Fruit fly (Drosophila melanogaster) whole organism, embryonic: ENCODE data around the gene Tim9b.

Experiments
- Antp ChIP-seq: fragments of 200-800 bp; sonication (Bioruptor generic); optimal IDR thresholded peaks from 3 replicates; lab custom pipeline; 2016; ENCODE audit warnings: missing biosample characterization, missing genetic modification characterization
- Atf3 ChIP-seq: fragments of 200-800 bp; sonication (Bioruptor generic); optimal IDR thresholded peaks from 3 replicates; lab custom pipeline; 2016; ENCODE audit warnings: missing biosample characterization, missing genetic modification characterization
- CG10654 ChIP-seq: fragments of 200-800 bp; sonication (Bioruptor generic); optimal IDR thresholded peaks from 2 replicates; lab custom pipeline; 2016; ENCODE audit warnings: missing biosample characterization, missing genetic modification characterization
- CG11723 ChIP-seq: fragments of 200-800 bp; sonication (Bioruptor generic); optimal IDR thresholded peaks from 2 replicates; lab custom pipeline; 2017; ENCODE audit warnings: missing biosample characterization, mild to moderate bottlenecking, missing genetic modification characterization
- CG12769 ChIP-seq: fragments of 200-800 bp; sonication (Bioruptor generic); optimal IDR thresholded peaks from 2 replicates; lab custom pipeline; 2019; ENCODE audit warnings: missing biosample characterization, mild to moderate bottlenecking, missing genetic modification characterization, moderate library complexity
- CG13123 ChIP-seq: fragments of 200-800 bp; sonication (Bioruptor generic); optimal IDR thresholded peaks from 2 replicates; lab custom pipeline; 2016; ENCODE audit warnings: missing biosample characterization, missing genetic modification characterization
- CG14667 ChIP-seq: fragments of 200-800 bp; sonication (Bioruptor generic); IDR thresholded peaks from 2 replicates; pipeline ENCODE4 v1.3.6; 2022; ENCODE audit warnings: missing biosample characterization, missing genetic modification characterization
- CG1529 ChIP-seq: fragments of 200-800 bp; sonication (Bioruptor generic); optimal IDR thresholded peaks from 3 replicates; lab custom pipeline; 2018; ENCODE audit warnings: missing biosample characterization, missing genetic modification characterization
- CG16779 ChIP-seq: fragments of 200-800 bp; sonication (Bioruptor generic); IDR thresholded peaks from 2 replicates; pipeline ENCODE4 v1.3.6; 2022; ENCODE audit warnings: missing biosample characterization, missing genetic modification characterization
- CG17186 ChIP-seq: fragments of 200-800 bp; sonication (Bioruptor generic); optimal IDR thresholded peaks from 3 replicates; lab custom pipeline; 2017; ENCODE audit warnings: missing biosample characterization, missing genetic modification reagents, missing genetic modification characterization
- CG17328 ChIP-seq: fragments of 200-800 bp; sonication (Bioruptor generic); IDR thresholded peaks from 2 replicates; pipeline ENCODE4 v1.3.6; 2022; ENCODE audit warnings: missing biosample characterization, missing genetic modification characterization
- CG31224 ChIP-seq: fragments of 200-800 bp; sonication (Bioruptor generic); IDR thresholded peaks from 2 replicates; pipeline ENCODE4 v1.3.6; 2022; ENCODE audit warnings: missing biosample characterization, missing genetic modification characterization
- CG43689 ChIP-seq: fragments of 200-800 bp; sonication (Bioruptor generic); IDR thresholded peaks from 2 replicates; pipeline ENCODE4 v1.3.6; 2022; ENCODE audit warnings: missing biosample characterization, missing genetic modification characterization
- CG5245 ChIP-seq: fragments of 200-800 bp; sonication (Bioruptor generic); optimal IDR thresholded peaks from 3 replicates; lab custom pipeline; 2016; ENCODE audit warnings: missing biosample characterization, missing genetic modification characterization
- CG6654 ChIP-seq: fragments of 200-800 bp; sonication (Bioruptor generic); optimal IDR thresholded peaks from 2 replicates; lab custom pipeline; 2017; ENCODE audit warnings: missing biosample characterization, mild to moderate bottlenecking, missing genetic modification characterization
- CG9932 ChIP-seq: fragments of 200-800 bp; sonication (Bioruptor generic); IDR thresholded peaks from 2 replicates; pipeline ENCODE4 v1.3.6; 2022; ENCODE audit warnings: missing biosample characterization, missing genetic modification characterization
- Dp ChIP-seq: fragments of 200-800 bp; sonication (Bioruptor generic); optimal IDR thresholded peaks from 2 replicates; lab custom pipeline; 2018; ENCODE audit warnings: missing biosample characterization, mild to moderate bottlenecking, missing genetic modification characterization, moderate library complexity
- E2f1 ChIP-seq: fragments of 200-800 bp; sonication (Bioruptor generic); IDR thresholded peaks from 2 replicates; pipeline ENCODE4 v1.3.6; 2022; ENCODE audit warnings: missing biosample characterization, missing genetic modification characterization
- Eip74EF ChIP-seq, 2 experiments: fragments of 200-800 bp in 1 of 2; fragments of >200 bp in 1 of 2; sonication (Bioruptor generic) in 1 of 2; optimal IDR thresholded peaks; 2 replicates each; lab custom pipeline; 2017 to 2019; ENCODE audit warnings: missing biosample characterization in 2 of 2, missing genetic modification characterization in 2 of 2, mild to moderate bottlenecking in 1 of 2, moderate library complexity in 1 of 2
- Fer2 ChIP-seq: fragments of 200-800 bp; sonication (Bioruptor generic); optimal IDR thresholded peaks from 2 replicates; lab custom pipeline; 2018; ENCODE audit warnings: missing biosample characterization, mild to moderate bottlenecking, missing genetic modification characterization, moderate library complexity
- HHEX ChIP-seq: fragments of 200-800 bp; sonication (Bioruptor generic); optimal IDR thresholded peaks from 3 replicates; lab custom pipeline; 2017; ENCODE audit warnings: missing biosample characterization, mild to moderate bottlenecking, missing genetic modification characterization, missing genetic modification reagents
- Hmx ChIP-seq: fragments of 200-800 bp; sonication (Bioruptor generic); optimal IDR thresholded peaks from 2 replicates; lab custom pipeline; 2016; ENCODE audit warnings: missing biosample characterization, missing genetic modification characterization
- Max ChIP-seq: fragments of 200-800 bp; sonication (Bioruptor generic); optimal IDR thresholded peaks from 2 replicates; lab custom pipeline; 2016; ENCODE audit warnings: missing biosample characterization, mild to moderate bottlenecking, missing genetic modification characterization
- NfI ChIP-seq: fragments of 200-800 bp; sonication (Bioruptor generic); optimal IDR thresholded peaks from 3 replicates; lab custom pipeline; 2018; ENCODE audit warnings: missing biosample characterization, mild to moderate bottlenecking, missing genetic modification characterization, moderate library complexity
- Oaz ChIP-seq: fragments of 200-800 bp; sonication (Bioruptor generic); IDR thresholded peaks from 2 replicates; pipeline ENCODE4 v1.3.6; 2022; ENCODE audit warnings: missing biosample characterization, missing genetic modification characterization
- Sox100B ChIP-seq: fragments of 200-800 bp; sonication (Bioruptor generic); optimal IDR thresholded peaks from 3 replicates; lab custom pipeline; 2018; ENCODE audit warnings: missing biosample characterization, mild to moderate bottlenecking, missing genetic modification characterization
- dan ChIP-seq: fragments of 200-800 bp; sonication (Bioruptor generic); IDR thresholded peaks from 2 replicates; pipeline ENCODE4 v1.3.6; 2022; ENCODE audit warnings: missing biosample characterization, missing genetic modification characterization
- dimm ChIP-seq: fragments of 200-800 bp; sonication (Bioruptor generic); IDR thresholded peaks from 2 replicates; pipeline ENCODE4 v1.3.6; 2022; ENCODE audit warnings: missing biosample characterization, missing genetic modification characterization
- fd96Cb ChIP-seq: fragments of 200-800 bp; sonication (Bioruptor generic); optimal IDR thresholded peaks from 2 replicates; lab custom pipeline; 2018; ENCODE audit warnings: missing biosample characterization, mild to moderate bottlenecking, missing genetic modification characterization, moderate library complexity
- ftz-f1 ChIP-seq: fragments of 200-800 bp; sonication (Bioruptor generic); optimal IDR thresholded peaks from 2 replicates; lab custom pipeline; 2016; ENCODE audit warnings: missing biosample characterization, missing genetic modification characterization
- gcm ChIP-seq: fragments of 200-800 bp; sonication (Bioruptor generic); optimal IDR thresholded peaks from 2 replicates; lab custom pipeline; 2019; ENCODE audit warnings: missing biosample characterization, mild to moderate bottlenecking, missing genetic modification characterization, moderate library complexity
- insv ChIP-seq, 2 experiments: fragments of 200-800 bp; sonication (Bioruptor generic); optimal IDR thresholded peaks; 3 replicates each; lab custom pipeline; 2016 to 2018; ENCODE audit warnings: missing biosample characterization in 2 of 2, missing genetic modification characterization in 2 of 2
- inv ChIP-seq: fragments of 200-800 bp; sonication (Bioruptor generic); IDR thresholded peaks from 2 replicates; pipeline ENCODE4 v1.3.6; 2022; ENCODE audit warnings: missing biosample characterization, missing genetic modification characterization; ENCODE audit not compliant: partially characterized antibody
- jing ChIP-seq: fragments of 200-800 bp; sonication (Bioruptor generic); optimal IDR thresholded peaks from 2 replicates; lab custom pipeline; 2018; ENCODE audit warnings: missing biosample characterization, mild to moderate bottlenecking, missing genetic modification characterization
- jumu ChIP-seq: fragments of 200-800 bp; sonication (Bioruptor generic); optimal IDR thresholded peaks from 3 replicates; lab custom pipeline; 2016; ENCODE audit warnings: missing biosample characterization, missing genetic modification characterization
- ken ChIP-seq: fragments of 200-800 bp; sonication (Bioruptor generic); IDR thresholded peaks from 3 replicates; pipeline ENCODE4 v1.3.6; 2022; ENCODE audit warnings: missing biosample characterization, missing genetic modification characterization
- lilli ChIP-seq: fragments of 200-800 bp; sonication (Bioruptor generic); optimal IDR thresholded peaks from 3 replicates; lab custom pipeline; 2016; ENCODE audit warnings: missing biosample characterization, missing genetic modification characterization
- nerfin-1 ChIP-seq: fragments of 200-800 bp; sonication (Bioruptor generic); optimal IDR thresholded peaks from 3 replicates; lab custom pipeline; 2019; ENCODE audit warnings: missing biosample characterization, mild to moderate bottlenecking, missing genetic modification characterization, moderate library complexity
- org-1 ChIP-seq: fragments of 200-800 bp; sonication (Bioruptor generic); optimal IDR thresholded peaks from 2 replicates; lab custom pipeline; 2017; ENCODE audit warnings: missing biosample characterization, missing genetic modification characterization
- peb ChIP-seq: fragments of 200-800 bp; sonication (Bioruptor generic); IDR thresholded peaks from 2 replicates; pipeline ENCODE4 v1.3.6; 2022; ENCODE audit warnings: missing biosample characterization, missing genetic modification characterization
- run ChIP-seq: fragments of 200-800 bp; sonication (Bioruptor generic); optimal IDR thresholded peaks from 3 replicates; lab custom pipeline; 2018; ENCODE audit warnings: missing biosample characterization, mild to moderate bottlenecking, missing genetic modification characterization
- scrt ChIP-seq: fragments of 200-800 bp; sonication (Bioruptor generic); optimal IDR thresholded peaks from 2 replicates; lab custom pipeline; 2018; ENCODE audit warnings: missing biosample characterization, mild to moderate bottlenecking, missing genetic modification characterization, moderate library complexity
- slou ChIP-seq: fragments of 200-800 bp; sonication (Bioruptor generic); optimal IDR thresholded peaks from 3 replicates; lab custom pipeline; 2016; ENCODE audit warnings: missing biosample characterization, missing genetic modification characterization
- tll ChIP-seq, 2 experiments: fragments of 200-800 bp in 1 of 2; fragments of >200 bp in 1 of 2; sonication (Bioruptor generic) in 1 of 2; optimal IDR thresholded peaks; 2 replicates each; lab custom pipeline; 2017 to 2019; ENCODE audit warnings: missing biosample characterization in 2 of 2, missing genetic modification characterization in 2 of 2, mild to moderate bottlenecking in 1 of 2, moderate library complexity in 1 of 2
- tna ChIP-seq: fragments of 200-800 bp; sonication (Bioruptor generic); IDR thresholded peaks from 2 replicates; pipeline ENCODE4 v1.3.6; 2022; ENCODE audit warnings: missing biosample characterization, missing genetic modification characterization; ENCODE audit not compliant: partially characterized antibody
- toy ChIP-seq: fragments of 200-800 bp; sonication (Bioruptor generic); IDR thresholded peaks from 2 replicates; pipeline ENCODE4 v1.3.6; 2022; ENCODE audit warnings: missing biosample characterization, missing genetic modification characterization
- ttk ChIP-seq: fragments of 200-800 bp; sonication (Bioruptor generic); IDR thresholded peaks from 2 replicates; pipeline ENCODE4 v2.1.2; 2022; ENCODE audit warnings: missing biosample characterization, missing genetic modification characterization
- tup ChIP-seq: fragments of 200-800 bp; sonication (Bioruptor generic); optimal IDR thresholded peaks from 2 replicates; lab custom pipeline; 2016; ENCODE audit warnings: missing biosample characterization, mild to moderate bottlenecking, missing genetic modification characterization, moderate library complexity
- vnd ChIP-seq: fragments of 200-800 bp; sonication (Bioruptor generic); IDR thresholded peaks from 3 replicates; pipeline ENCODE4 v1.3.6; 2022; ENCODE audit warnings: missing biosample characterization, missing genetic modification characterization; ENCODE audit not compliant: partially characterized antibody
- wek ChIP-seq: fragments of 200-800 bp; sonication (Bioruptor generic); optimal IDR thresholded peaks from 3 replicates; lab custom pipeline; 2018; ENCODE audit warnings: missing biosample characterization, mild to moderate bottlenecking, missing genetic modification characterization, moderate library complexity

Tim9b gene

DNA sequence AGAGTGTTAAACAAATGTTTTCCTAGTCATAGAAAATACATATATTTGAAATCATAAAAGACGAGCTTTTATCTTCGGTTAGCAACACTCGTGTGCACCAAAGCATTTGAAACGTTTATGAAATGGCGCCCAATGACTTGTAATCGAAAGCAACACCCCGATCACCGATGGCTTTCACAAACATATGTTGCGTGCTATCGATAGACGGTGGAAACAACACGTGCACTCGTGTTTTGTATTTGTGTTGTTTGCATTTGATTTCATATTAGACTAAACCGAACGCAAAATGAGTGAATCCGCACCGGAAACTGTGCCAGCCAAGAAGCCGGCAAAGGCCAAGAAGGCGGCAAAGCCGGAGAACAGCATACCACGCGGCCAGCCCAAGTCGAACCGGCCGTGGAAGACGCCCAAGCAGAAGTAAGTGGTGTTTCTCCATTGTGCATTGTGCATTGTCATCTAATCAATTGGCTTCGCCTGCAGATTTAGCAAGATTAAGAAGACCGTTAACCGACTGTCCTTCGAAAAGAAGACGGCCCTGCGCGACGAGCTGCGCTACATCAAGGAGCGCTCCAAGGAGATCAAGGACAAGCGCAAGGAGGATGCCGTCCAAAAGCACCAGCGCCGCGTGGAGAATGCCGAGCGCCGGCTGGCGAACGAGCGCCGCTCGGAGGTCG, 2.2 kb downstream of the Tim9b start, which contains the start of gene CG14210 (continued):
- TF ChIP-seq Dp (GFP tag; lab: Kevin White, UChicago) (peak; percentile 84), CG14667 (GFP tag; lab: Robert Waterston, UW) (no peak), CG10654 (no peak), E2f1 (GFP tag; lab: Robert Waterston, UW) (no peak), Oaz (GFP tag; lab: Robert Waterston, UW) (no peak), CG31224 (GFP tag; lab: Robert Waterston, UW) (no peak), ftz-f1 (GFP tag; lab: Kevin White, UChicago) (no peak), dimm (no peak), CG13123 (no peak), jumu (GFP tag; lab: Kevin White, UChicago) (no peak), CG6654 (GFP tag; lab: Kevin White, UChicago) (no peak), CG17186 (GFP tag; lab: Kevin White, UChicago) (peak; percentile 37), Antp (GFP tag; lab: Kevin White, UChicago) (no peak), run (tag; lab: Kevin White, UChicago) (no peak), ken (GFP tag; lab: Robert Waterston, UW) (no peak), CG16779 (GFP tag; lab: Robert Waterston, UW) (no peak), dan (no peak), tup (GFP tag; lab: Kevin White, UChicago) (no peak), jing (GFP tag; lab: Kevin White, UChicago) (no peak), scrt (GFP tag; lab: Kevin White, UChicago) (no peak), CG11723 (GFP tag; lab: Kevin White, UChicago) (no peak), HHEX (GFP tag; lab: Kevin White, UChicago) (no peak), wek (GFP tag; lab: Kevin White, UChicago) (no peak), ttk (no peak), CG9932 (GFP tag; lab: Robert Waterston, UW) (no peak), tna (GFP tag; lab: Robert Waterston, UW) (peak; percentile 83), slou (GFP tag; lab: Kevin White, UChicago) (no peak), Sox100B (GFP tag; lab: Kevin White, UChicago) (no peak), CG17328 (GFP tag; lab: Robert Waterston, UW) (no peak), Eip74EF (GFP tag; optimal IDR thresholded peaks at IDR 0.05; lab: Kevin White, UChicago) (no peak), inv (GFP tag; lab: Robert Waterston, UW) (peak; percentile 48; the same call in 1 of the 2 replicates), CG43689 (GFP tag; lab: Robert Waterston, UW) (no peak), gcm (GFP tag; lab: Kevin White, UChicago) (no peak), tll (GFP tag; optimal IDR thresholded peaks at IDR 0.05; lab: Kevin White, UChicago) (no peak), nerfin-1 (tag; lab: Kevin White, UChicago) (no peak), Atf3 (no peak), CG1529 (GFP tag; lab: Kevin White, UChicago) (no peak), Max (GFP tag; lab: Kevin White, UChicago) (peak; percentile 69), fd96Cb (tag; lab: Kevin White, UChicago) (no peak), CG12769 (no peak), NfI (no peak), Fer2 (tag; lab: Kevin White, UChicago) (no peak), Hmx (GFP tag; lab: Kevin White, UChicago) (no peak), toy (GFP tag; lab: Robert Waterston, UW) (no peak), org-1 (GFP tag; lab: Kevin White, UChicago) (no peak), CG5245 (GFP tag; lab: Kevin White, UChicago) (no peak), insv (GFP tag; optimal IDR thresholded peaks at IDR 0.05; lab: Kevin White, UChicago) (no peak), vnd (GFP tag; lab: Robert Waterston, UW) (peak; percentile 65), lilli (GFP tag; lab: Kevin White, UChicago) (no peak), peb (GFP tag; lab: Robert Waterston, UW) (no peak)
